Fruit fly (Drosophila melanogaster) whole organism, adult: ENCODE data around the gene fy.

Experiments
- CG11617 ChIP-seq: fragments of 200-800 bp; sonication (Bioruptor generic); optimal IDR thresholded peaks from 2 replicates; lab custom pipeline; 2017; ENCODE audit warnings: mild to moderate bottlenecking, missing biosample characterization, missing genetic modification reagents, missing genetic modification characterization
- CG12768 ChIP-seq: fragments of 200-800 bp; sonication (Bioruptor generic); optimal IDR thresholded peaks from 2 replicates; lab custom pipeline; 2017; ENCODE audit warnings: missing biosample characterization, missing genetic modification characterization, mild to moderate bottlenecking, moderate library complexity, missing genetic modification reagents
- CG5204 ChIP-seq: fragments of 200-800 bp; sonication (Bioruptor generic); optimal IDR thresholded peaks from 2 replicates; lab custom pipeline; 2016; ENCODE audit warnings: missing biosample characterization, missing genetic modification characterization
- Crg-1 ChIP-seq: fragments of 200-800 bp; sonication (Bioruptor generic); optimal IDR thresholded peaks from 2 replicates; lab custom pipeline; 2016; ENCODE audit warnings: missing biosample characterization, missing genetic modification characterization
- bab1 ChIP-seq: fragments of 200-800 bp; sonication (Bioruptor generic); optimal IDR thresholded peaks from 3 replicates; lab custom pipeline; 2019; ENCODE audit warnings: missing biosample characterization, mild to moderate bottlenecking, missing genetic modification characterization, moderate library complexity
- cnc ChIP-seq, 2 experiments: fragments of >200 bp; optimal IDR thresholded peaks; 2 replicates each; lab custom pipeline; 2017
- kay ChIP-seq: fragments of 200-800 bp; sonication (Bioruptor generic); peaks from one replicate; lab custom pipeline; 2016; ENCODE audit warnings: missing biosample characterization, missing genetic modification characterization, borderline replicate concordance
- ovo ChIP-seq: fragments of 200-800 bp; sonication (Bioruptor generic); optimal IDR thresholded peaks from 2 replicates; lab custom pipeline; 2016; ENCODE audit warnings: missing biosample characterization, missing genetic modification characterization
- pad ChIP-seq: fragments of 200-800 bp; sonication (Bioruptor generic); optimal IDR thresholded peaks from 3 replicates; lab custom pipeline; 2017; ENCODE audit warnings: missing biosample characterization, missing genetic modification characterization, mild to moderate bottlenecking, moderate library complexity, missing genetic modification reagents
- toe ChIP-seq: fragments of 200-800 bp; sonication (Bioruptor generic); optimal IDR thresholded peaks from 2 replicates; lab custom pipeline; 2016; ENCODE audit warnings: missing biosample characterization, missing genetic modification characterization

dm6 chr2L:8355419-8355818 lies 47.7 kb downstream of the fy start:
- no peak for TF ChIP-seq cnc (optimal IDR thresholded peaks at IDR 0.05; lab: Kevin White, UChicago)
- TF ChIP-seq ovo (GFP tag; lab: Kevin White, UChicago) = no peak
- TF ChIP-seq bab1 (GFP tag; lab: Kevin White, UChicago) = no peak
- TF ChIP-seq kay (GFP tag; lab: Kevin White, UChicago) = peak; percentile 38
- TF ChIP-seq CG11617 = no peak
- no peak for TF ChIP-seq pad (GFP tag; lab: Kevin White, UChicago)
- no peak for TF ChIP-seq CG5204
- no peak for TF ChIP-seq Crg-1
- TF ChIP-seq toe (GFP tag; lab: Kevin White, UChicago) = no peak
- no peak for TF ChIP-seq CG12768 (GFP tag; lab: Kevin White, UChicago)
